Worm (Caenorhabditis elegans) whole organism, late embryonic: ENCODE data around the gene srh-73.

ENCODE experiments used
- K02D7.2 ChIP-seq: sonication (generic microtip); optimal IDR thresholded peaks from 2 replicates; lab custom pipeline; 2017; ENCODE audit warnings: mild to moderate bottlenecking, missing genetic modification characterization, missing compliant biosample characterization
- T23F11.4 ChIP-seq: fragments of 200-800 bp; sonication (Bioruptor generic); optimal IDR thresholded peaks from 2 replicates; lab custom pipeline; 2018; ENCODE audit warnings: mild to moderate bottlenecking, missing genetic modification characterization, missing compliant biosample characterization
- ama-1 ChIP-seq: fragments of 150-350 bp; optimal IDR thresholded peaks from 2 replicates; lab custom pipeline; 2014
- ceh-34 ChIP-seq: sonication (generic microtip); optimal IDR thresholded peaks from 2 replicates; lab custom pipeline; 2016; ENCODE audit warnings: mild to moderate bottlenecking, missing genetic modification characterization, missing compliant biosample characterization
- che-1 ChIP-seq: sonication (generic microtip); optimal IDR thresholded peaks from 2 replicates; lab custom pipeline; 2016; ENCODE audit warnings: mild to moderate bottlenecking, missing genetic modification characterization, missing compliant biosample characterization
- elt-2 ChIP-seq: sonication (generic microtip); optimal IDR thresholded peaks from 2 replicates; lab custom pipeline; 2016; ENCODE audit warnings: missing genetic modification reagents, missing genetic modification characterization, missing compliant biosample characterization
- hlh-13 ChIP-seq: fragments of 200-800 bp; sonication (Bioruptor generic); optimal IDR thresholded peaks from 2 replicates; lab custom pipeline; 2018; ENCODE audit warnings: mild to moderate bottlenecking, missing genetic modification characterization, missing compliant biosample characterization
- madf-2 ChIP-seq: sonication (generic microtip); optimal IDR thresholded peaks from 2 replicates; lab custom pipeline; 2017; ENCODE audit warnings: missing genetic modification characterization, missing compliant biosample characterization
- odd-2 ChIP-seq: sonication (generic microtip); optimal IDR thresholded peaks from 2 replicates; lab custom pipeline; 2017; ENCODE audit warnings: antibody characterized with exemption, mild to moderate bottlenecking, missing genetic modification characterization, missing compliant biosample characterization
- pha-4 ChIP-seq: fragments of 150-350 bp; optimal IDR thresholded peaks from 2 replicates; lab custom pipeline; 2018; ENCODE audit warnings: missing biosample characterization, missing genetic modification reagents, missing genetic modification characterization
- pqm-1 ChIP-seq: sonication (generic microtip); optimal IDR thresholded peaks from 2 replicates; lab custom pipeline; 2016; ENCODE audit warnings: missing genetic modification characterization, missing compliant biosample characterization
- unc-3 ChIP-seq, 2 experiments: fragments of 200-800 bp in 1 of 2; sonication (Bioruptor generic) in 1 of 2; sonication (generic microtip) in 1 of 2; conservative IDR thresholded peaks in 1 of 2; optimal IDR thresholded peaks in 1 of 2; 2 replicates each; pipeline versions ENCODE4 v1.3.6 to Lab custom; 2016 to 2022; ENCODE audit warnings: missing compliant biosample characterization in 2 of 2, missing genetic modification characterization in 2 of 2, missing genetic modification reagents in 1 of 2

- TF ChIP-seq unc-3 (GFP tag; conservative IDR thresholded peaks at IDR 0.05; lab: Robert Waterston, UW) = no peak
- TF ChIP-seq unc-3 (tag; optimal IDR thresholded peaks at IDR 0.05; lab: Kevin White, UChicago) = no peak
- no peak for TF ChIP-seq pqm-1 (tag; lab: Kevin White, UChicago)
- TF ChIP-seq odd-2 (tag; lab: Kevin White, UChicago) = no peak
- no peak for TF ChIP-seq hlh-13 (GFP tag; lab: Kevin White, UChicago)
- TF ChIP-seq T23F11.4 (GFP tag; lab: Kevin White, UChicago) = no peak
- no peak for TF ChIP-seq madf-2 (tag; lab: Kevin White, UChicago)
- no peak for TF ChIP-seq ceh-34 (tag; lab: Kevin White, UChicago)
- no peak for TF ChIP-seq elt-2
- TF ChIP-seq K02D7.2 (tag; lab: Kevin White, UChicago) = no peak
- no peak for TF ChIP-seq ama-1 (lab: Kevin White, UChicago)
- no peak for TF ChIP-seq pha-4 (tag; lab: Kevin White, UChicago)
- TF ChIP-seq che-1 (tag; lab: Kevin White, UChicago) = no peak
These were observed 7.7 kb downstream of the srh-73 start, which contains the start of gene ceh-99 for ce11 chrII:12519616-12520015.
